Fruit fly (Drosophila melanogaster) ovary, adult (tissue): Measurements from ENCODE around the gene CG14443.

Experiments used
- CG17801 ChIP-seq: fragments of 200-800 bp; optimal IDR thresholded peaks from 2 replicates; lab custom pipeline; 2019; ENCODE audit warnings: missing biosample characterization, mild to moderate bottlenecking, missing genetic modification characterization, moderate library complexity; ENCODE audit not compliant: partially characterized antibody

The CG14443 gene

DNA sequence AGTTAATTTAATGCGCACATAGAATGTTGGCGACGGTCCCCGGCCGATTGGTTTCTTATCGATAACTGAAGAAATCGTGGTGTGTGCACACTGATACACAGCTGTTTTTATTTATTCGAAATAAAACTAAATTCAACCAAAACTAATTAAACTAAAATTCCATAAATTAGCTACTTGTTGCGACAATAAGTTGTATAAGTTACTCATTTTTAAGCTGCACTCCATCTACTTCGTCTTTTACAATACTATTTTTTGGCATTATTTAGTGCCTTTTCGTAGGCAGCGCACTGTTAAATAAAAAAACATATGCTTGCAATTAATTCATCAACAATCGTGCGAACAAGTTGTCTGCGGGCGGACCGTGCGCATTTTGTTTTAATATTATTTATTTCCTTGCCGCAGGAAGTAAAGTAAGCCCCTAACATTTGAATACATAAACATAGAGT is 27.7 kb downstream of the CG14443 start, which contains the start of the genes CG3224 and Ctr1A:
Gene CG3224 (minus strand): TSS at position 71 of the 446 bp plus-strand sequence.
Gene Ctr1A (plus strand): TSS at position 256 of the 446 bp plus-strand sequence.
- TF ChIP-seq CG17801 (GFP tag; lab: Kevin White, UChicago), result no peak

DNA sequence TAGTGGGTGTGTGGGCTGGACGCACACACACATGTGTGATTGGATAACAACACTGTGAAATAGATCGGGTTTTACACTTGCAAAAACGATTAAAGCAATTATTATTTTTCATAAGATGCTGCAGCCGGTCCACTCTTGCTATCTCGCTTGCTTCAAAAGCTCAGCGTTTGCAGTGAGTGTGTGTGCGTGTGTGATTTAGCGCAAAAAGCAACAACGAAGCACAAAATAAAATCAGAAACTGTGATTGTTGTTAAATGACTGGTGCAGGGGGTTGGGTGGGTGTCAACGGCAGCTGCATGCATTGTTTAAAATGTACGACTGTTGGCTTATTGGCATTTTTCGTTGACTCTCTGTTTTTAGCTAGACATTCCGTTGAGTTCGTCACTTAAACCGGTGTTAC is 28.1 kb downstream of the CG14443 start:
- TF ChIP-seq CG17801 (GFP tag; lab: Kevin White, UChicago), result no peak

DNA sequence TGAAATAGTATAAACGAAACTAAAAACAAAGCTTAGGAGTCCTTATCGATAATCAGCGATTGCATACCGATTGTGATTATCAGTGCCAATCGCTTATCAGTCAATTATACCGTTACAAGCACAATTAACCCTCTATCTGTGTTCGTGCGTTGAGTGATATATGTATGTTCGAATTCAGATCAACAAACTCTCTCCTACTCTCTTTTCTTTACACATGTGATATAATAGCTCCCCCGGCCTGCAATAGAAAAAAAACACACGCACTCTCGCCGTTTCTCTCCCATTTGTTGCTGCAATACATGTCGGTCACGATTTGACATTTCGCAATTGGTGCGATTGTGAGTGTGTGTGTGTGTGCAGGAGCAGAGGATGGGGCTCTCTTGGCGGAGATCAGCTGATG is 28.6 kb downstream of the CG14443 start:
- TF ChIP-seq CG17801 (GFP tag; lab: Kevin White, UChicago), result no peak

DNA sequence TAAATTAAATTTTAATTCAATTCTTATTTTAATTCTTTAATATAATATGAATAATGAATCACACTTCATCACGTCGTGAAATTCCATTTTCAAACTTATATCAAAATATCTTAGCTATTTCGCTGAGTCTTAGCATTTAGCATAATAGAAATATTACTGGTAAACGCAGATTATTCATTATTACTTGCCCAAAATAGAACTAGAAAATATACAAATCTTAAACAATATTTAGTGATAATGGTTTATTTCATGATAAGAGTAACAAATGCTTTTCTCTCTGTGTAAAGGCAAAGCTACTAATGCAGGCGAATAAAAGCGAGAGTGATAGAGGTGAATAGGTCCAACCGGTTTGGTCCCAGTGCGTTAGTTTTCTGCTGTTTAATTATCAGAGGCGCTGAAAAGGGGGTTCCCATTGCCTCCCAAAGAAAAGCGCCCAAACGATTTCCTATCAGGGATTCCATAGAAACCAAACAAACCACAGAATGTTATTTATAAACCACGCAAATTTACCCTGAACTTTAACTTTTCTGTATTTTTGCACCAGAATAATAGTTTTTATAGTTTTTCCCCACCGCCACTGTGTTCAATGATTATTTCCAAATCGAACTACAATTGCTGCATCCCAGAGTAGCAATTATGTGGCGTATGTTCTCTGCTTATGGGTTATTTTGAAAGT is 29.3 kb downstream of the CG14443 start:
- no peak for TF ChIP-seq CG17801 (GFP tag; lab: Kevin White, UChicago)

DNA sequence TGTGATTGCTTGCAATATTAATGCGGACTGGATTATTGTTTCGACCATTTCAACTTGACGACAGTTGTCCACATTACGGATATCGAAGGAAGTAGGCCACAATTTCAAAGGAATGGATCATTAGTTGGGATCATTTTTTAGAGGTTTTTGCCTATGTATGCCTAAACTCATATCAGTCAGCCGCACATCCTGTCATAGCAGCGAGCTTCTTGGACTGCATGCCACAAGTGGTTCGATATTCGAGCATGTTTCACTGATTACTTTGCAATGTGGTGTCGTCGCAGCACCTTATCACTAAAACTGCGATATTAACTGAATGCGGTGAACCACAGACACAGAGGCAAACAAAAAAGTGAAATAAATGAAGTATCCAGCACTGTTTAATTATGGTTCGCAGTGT is 30.2 kb downstream of the CG14443 start:
- TF ChIP-seq CG17801 (GFP tag; lab: Kevin White, UChicago), result no peak

DNA sequence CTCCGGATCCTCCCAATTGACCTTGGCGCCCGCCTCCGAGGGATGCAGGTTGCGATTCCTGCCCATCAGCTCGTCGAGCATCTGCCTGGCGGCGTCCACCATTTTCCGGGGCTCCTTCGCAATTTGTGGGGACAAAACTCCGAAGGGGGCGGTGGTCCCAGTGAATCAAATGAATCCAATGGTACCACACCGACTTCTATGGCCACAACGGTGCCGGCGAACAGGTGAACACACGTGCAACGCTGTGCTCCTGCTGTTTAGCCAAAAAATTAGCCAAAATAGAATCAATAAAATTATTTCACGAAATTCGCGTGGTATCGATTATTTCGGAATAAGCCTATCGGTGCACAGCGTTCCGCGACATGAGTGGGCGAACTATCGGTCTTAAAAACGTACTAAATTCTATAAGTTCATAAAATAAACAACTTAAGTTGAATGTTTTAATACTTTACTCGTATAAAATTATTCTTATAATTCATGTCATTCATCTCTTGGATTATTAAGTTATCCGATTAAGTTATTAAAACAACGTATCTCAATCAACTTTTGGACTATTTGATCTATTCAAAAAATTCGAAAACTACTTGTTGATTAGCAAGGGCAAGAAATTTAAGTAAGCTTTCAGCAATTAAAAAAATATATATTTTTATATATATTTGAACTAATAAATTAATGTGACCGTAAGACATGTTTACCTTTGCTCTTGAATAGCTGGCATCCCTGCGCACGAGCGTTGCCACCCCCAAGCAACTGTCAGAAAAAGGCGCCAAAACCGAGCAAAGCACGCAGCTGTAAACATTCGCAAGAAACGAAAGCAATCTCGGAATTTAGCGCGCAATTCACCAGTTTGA is 40.1 kb downstream of the CG14443 start, which contains the start of the genes CG3198 and Mcm6:
Gene CG3198 (minus strand): TSS at position 337 of the 851 bp plus-strand sequence.
Gene Mcm6 (plus strand): TSS at position 751 of the 851 bp plus-strand sequence.
- no peak for TF ChIP-seq CG17801 (GFP tag; lab: Kevin White, UChicago)

DNA sequence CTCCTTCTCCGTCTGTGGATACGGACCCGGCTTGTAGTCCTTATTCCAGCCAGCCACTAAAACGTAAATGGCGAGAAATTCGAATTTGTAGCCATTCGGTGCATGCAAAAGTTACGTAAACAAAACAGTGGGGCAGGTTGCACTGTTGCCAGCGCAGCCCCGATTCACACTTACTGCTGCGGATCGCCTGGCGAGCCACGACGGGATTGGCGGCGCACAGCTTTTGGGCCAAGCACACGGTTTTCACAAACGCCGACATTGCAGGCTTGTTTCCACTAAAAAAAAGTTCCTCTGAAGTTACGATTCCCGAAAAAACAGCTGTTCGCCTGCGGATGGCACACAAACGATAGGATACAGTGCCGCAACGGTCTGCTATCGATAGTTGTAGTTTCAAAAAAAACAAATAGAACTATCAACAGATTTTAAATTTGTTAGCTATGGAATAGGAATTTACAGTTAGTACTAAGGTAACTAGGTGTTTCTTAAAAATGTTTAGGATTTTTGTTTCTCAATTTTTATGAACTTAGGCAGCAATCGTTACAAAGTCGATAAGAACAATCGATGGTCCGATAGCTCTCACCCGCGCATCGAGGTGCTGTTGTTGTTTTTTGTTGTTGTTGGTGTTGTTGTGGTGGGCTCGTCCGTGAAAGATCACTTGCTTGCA is 44.2 kb downstream of the CG14443 start, which contains the start of gene Fum1:
Gene Fum1 (plus strand): TSS at position 599 of the 664 bp plus-strand sequence.
- TF ChIP-seq CG17801 (GFP tag; lab: Kevin White, UChicago), result peak; percentile 58

DNA sequence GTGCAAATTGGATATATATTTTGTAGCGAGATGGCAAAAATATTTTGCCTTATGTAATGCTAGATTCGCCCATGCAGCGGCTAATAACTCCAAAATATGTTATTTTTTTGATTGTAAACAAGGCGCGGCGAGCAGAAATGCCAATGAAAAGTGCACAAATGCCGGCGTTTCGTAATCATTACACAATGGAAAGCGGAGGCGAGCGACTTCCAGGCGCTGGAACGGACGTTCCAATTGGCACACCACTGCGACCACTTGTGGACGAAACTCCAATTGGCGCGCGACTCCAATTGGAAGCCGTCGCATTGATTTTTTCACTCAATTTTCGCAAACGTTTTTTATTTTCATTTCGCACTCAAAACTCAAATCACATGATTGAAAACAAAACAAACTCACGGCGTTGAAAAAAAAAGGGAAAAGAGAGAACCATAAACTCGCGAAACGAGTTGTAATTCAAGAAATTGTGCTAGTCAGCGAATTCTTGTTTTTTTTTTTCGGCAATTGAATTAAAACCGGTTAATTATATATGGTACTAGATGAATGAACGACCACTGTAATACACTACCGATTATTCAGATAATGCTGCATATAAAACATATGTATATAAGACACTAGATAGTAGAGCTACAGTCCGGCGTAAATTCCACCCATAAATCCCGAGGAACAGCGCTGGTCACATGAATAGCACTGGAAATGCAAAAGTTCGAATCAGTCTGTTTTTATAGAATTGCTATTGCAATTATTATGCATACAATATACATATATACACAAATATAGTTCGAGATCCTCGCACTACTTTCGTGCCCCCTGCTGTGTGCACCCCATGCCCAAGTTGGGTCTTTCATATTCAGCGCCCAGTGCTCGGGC is 45.1 kb downstream of the CG14443 start, which contains the start of gene ND-ASHI:
Gene ND-ASHI (minus strand): TSS at position 484 of the 867 bp plus-strand sequence.
- peak; percentile 88 for TF ChIP-seq CG17801 (GFP tag; lab: Kevin White, UChicago)

DNA sequence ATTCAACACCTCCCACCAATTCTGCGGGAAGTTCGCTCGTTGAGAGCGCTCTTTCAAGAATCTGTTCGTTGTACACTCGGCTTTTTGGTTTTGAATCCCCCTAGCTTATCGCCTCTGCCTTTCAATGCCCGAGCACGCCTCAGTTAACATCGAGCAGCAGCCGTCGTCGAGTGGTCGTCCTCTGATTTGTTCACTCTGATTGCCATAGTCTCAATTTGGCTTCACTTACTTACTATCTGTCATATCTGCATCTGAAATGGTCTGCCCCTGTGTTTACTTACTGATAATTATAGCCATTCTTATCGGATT is 45.7 kb downstream of the CG14443 start:
- no peak for TF ChIP-seq CG17801 (GFP tag; lab: Kevin White, UChicago)

DNA sequence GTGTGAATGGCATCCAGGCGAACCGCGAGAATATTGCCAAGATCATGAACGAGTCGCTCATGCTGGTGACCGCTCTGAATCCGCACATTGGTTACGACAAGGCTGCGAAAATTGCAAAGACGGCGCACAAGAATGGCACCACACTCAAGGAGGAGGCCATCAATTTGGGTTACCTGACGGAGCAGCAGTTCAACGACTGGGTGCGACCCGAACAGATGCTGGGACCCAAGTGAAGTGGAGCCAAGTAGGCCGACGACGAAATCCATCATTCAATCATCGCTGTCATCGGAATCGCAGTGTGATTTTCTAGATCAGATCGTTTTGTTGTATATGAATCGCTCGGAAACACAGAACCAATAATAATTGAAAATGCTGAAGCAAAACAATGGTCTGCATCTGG is 47.7 kb downstream of the CG14443 start, which contains the start of gene Fum2:
Gene Fum2 (plus strand): TSS at position 301 of the 400 bp plus-strand sequence.
- no peak for TF ChIP-seq CG17801 (GFP tag; lab: Kevin White, UChicago)

DNA sequence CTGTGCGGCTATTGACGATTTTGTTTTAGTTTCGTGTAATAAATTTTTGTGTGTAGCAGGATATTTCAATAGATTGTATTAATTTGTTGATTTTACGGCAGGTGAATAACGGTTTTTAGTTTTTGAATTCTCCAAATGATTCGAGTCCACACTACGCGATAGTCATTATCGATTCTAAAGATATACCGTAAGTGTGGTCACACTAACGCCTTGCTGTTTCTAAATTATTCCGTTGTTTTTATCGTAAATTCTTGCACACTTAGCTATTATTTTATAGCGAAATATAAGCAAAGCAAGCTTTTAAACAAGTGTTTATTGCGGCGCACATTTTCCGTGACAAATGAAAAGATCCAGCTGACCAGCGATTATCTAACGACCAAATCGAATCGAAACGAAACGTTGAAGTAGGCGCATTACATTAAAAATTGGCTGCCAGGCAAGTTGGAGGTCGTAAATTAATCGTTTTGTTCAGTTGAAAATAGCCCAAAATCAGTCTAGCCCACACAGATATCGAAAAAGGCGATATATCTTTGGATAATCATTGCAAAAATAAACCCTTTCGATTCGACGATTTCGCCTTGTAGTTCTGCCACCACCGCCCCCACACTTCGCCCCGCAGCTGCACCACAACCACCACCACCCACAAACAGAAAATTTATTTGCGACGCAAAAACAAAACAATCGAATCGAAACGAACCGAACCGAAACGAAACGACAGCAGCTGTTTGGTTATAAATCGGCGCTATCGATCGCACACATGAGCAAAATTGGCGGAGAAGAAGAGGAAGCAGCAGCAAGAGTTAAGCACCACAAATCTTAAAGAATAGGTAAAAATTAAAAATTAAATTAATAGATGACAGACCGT is 50.1 kb downstream of the CG14443 start, which contains the start of gene Pink1:
Gene Pink1 (plus strand): TSS at position 164 of the 865 bp plus-strand sequence.
- peak; percentile 50 for TF ChIP-seq CG17801 (GFP tag; lab: Kevin White, UChicago)
